Fruit fly (Drosophila melanogaster): ENCODE data around the gene nrv1.
A peak's percentile ranks its signal among the peaks of the same experiment; 100 is the strongest.

Gene nrv1

DNA sequence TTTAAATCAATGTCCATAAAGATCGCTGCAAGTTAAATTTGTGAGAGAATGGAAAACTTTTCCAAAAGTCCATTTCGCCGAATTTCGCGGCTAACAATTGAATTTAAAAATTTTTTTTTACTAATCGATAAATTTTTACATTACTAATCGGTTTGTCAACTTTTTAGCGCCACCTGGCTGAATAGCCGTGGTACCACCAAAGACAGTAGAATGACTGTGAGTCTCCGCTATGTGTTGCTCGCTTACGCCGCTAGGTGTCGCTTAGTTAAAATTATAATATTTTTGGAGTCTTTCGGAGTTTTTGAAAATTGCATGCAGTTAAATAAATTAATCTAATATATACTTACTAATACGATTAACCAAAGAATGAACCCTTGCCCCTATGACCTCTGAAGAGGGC lies 10.7 kb upstream of the nrv1 start (continued):
- TF ChIP-seq sna (GFP tag; IDR thresholded peaks at IDR 0.05; ENCODE audit: partially characterized antibody) (no peak), CG11456 (GFP tag; IDR thresholded peaks at IDR 0.05) (peak; percentile 75), crp (GFP tag; optimal IDR thresholded peaks at IDR 0.05) (no peak), wdn (GFP tag; IDR thresholded peaks at IDR 0.05) (no peak), CG10366 (GFP tag; IDR thresholded peaks at IDR 0.05) (peak; percentile 20; the same call in 1 of the 2 replicates), shn (GFP tag; optimal IDR thresholded peaks at IDR 0.05) (no peak), CG34422 (GFP tag; IDR thresholded peaks at IDR 0.05) (no peak), vnd (GFP tag; IDR thresholded peaks at IDR 0.05; ENCODE audit: partially characterized antibody) (no peak), CG6175 (GFP tag; IDR thresholded peaks at IDR 0.05) (no peak), CG12744 (GFP tag; optimal IDR thresholded peaks at IDR 0.05) (no peak), nerfin-2 (GFP tag; IDR thresholded peaks at IDR 0.05; ENCODE audit: partially characterized antibody) (peak; percentile 12; the same call in 1 of the 2 replicates), CG3407 (GFP tag; optimal IDR thresholded peaks at IDR 0.05) (no peak), Ssrp (tag; optimal IDR thresholded peaks at IDR 0.05) (peak; percentile 1), CG1792 (GFP tag; optimal IDR thresholded peaks at IDR 0.05) (no peak), pita (GFP tag; optimal IDR thresholded peaks at IDR 0.05) (peak; percentile 89), mam (GFP tag; optimal IDR thresholded peaks at IDR 0.05) (peak; percentile 27), nerfin-1 (tag; optimal IDR thresholded peaks at IDR 0.05) (no peak), CG30431 (GFP tag; optimal IDR thresholded peaks at IDR 0.05) (no peak), seq (GFP tag; IDR thresholded peaks at IDR 0.05) (no peak), wek (GFP tag; optimal IDR thresholded peaks at IDR 0.05) (no peak), Doc2 (GFP tag; IDR thresholded peaks at IDR 0.05) (no peak), Hr51 (GFP tag; optimal IDR thresholded peaks at IDR 0.05) (peak in 1 of 2 experiments; percentile 33), HmgZ (tag; optimal IDR thresholded peaks at IDR 0.05) (peak; percentile 67), wor (GFP tag; IDR thresholded peaks at IDR 0.05) (no peak), Eip74EF (GFP tag; optimal IDR thresholded peaks at IDR 0.05) (no peak), CG31365 (tag; optimal IDR thresholded peaks at IDR 0.05) (peak; percentile 3), C15 (GFP tag; IDR thresholded peaks at IDR 0.05) (0 out of 3 replicates have a peak, but pooled peaks have one; percentile 38), h (optimal IDR thresholded peaks at IDR 0.05) (no peak), H2.0 (GFP tag; IDR thresholded peaks at IDR 0.05) (no peak), CG10654 (GFP tag; optimal IDR thresholded peaks at IDR 0.05) (no peak), CG4707 (GFP tag; optimal IDR thresholded peaks at IDR 0.05) (no peak), CG31388 (GFP tag; optimal IDR thresholded peaks at IDR 0.05) (no peak), CG8944 (GFP tag; optimal IDR thresholded peaks at IDR 0.05) (no peak), CG2202 (tag; optimal IDR thresholded peaks at IDR 0.05) (no peak), CG15269 (tag; optimal IDR thresholded peaks at IDR 0.05) (no peak), cad (GFP tag; optimal IDR thresholded peaks at IDR 0.05) (peak; percentile 52), CG1603 (tag; optimal IDR thresholded peaks at IDR 0.05) (peak; percentile 52), CG7372 (GFP tag; IDR thresholded peaks at IDR 0.05) (no peak), GATAe (GFP tag; conservative IDR thresholded peaks at IDR 0.05) (no peak), CG14441 (GFP tag; IDR thresholded peaks at IDR 0.05) (peak; percentile 44; the same call in 1 of the 2 replicates), fd3F (GFP tag; optimal IDR thresholded peaks at IDR 0.05) (no peak), vvl (GFP tag; IDR thresholded peaks at IDR 0.05) (peak; percentile 70; the same call in 1 of the 2 replicates), Sin3A (optimal IDR thresholded peaks at IDR 0.05) (no peak), Oaz (GFP tag; IDR thresholded peaks at IDR 0.05) (no peak), ro (GFP tag; IDR thresholded peaks at IDR 0.05) (no peak), CG4360 (GFP tag; IDR thresholded peaks at IDR 0.05) (peak; percentile 50), Dbx (GFP tag; IDR thresholded peaks at IDR 0.05) (peak; percentile 55; the same call in 1 of the 3 replicates), CG1233 (GFP tag; optimal IDR thresholded peaks at IDR 0.05) (no peak), Hr3 (GFP tag; optimal IDR thresholded peaks at IDR 0.05) (peak; percentile 34), Blimp-1 (GFP tag; optimal IDR thresholded peaks at IDR 0.05) (no peak), phol (tag; optimal IDR thresholded peaks at IDR 0.05) (peak; percentile 59), BtbVII (GFP tag; optimal IDR thresholded peaks at IDR 0.05) (no peak)
